Worm (Caenorhabditis elegans): Measurements from ENCODE around the gene tag-123.
A peak's percentile ranks its signal among the peaks of the same experiment; 100 is the strongest.

tag-123 gene

ce11 chrX:8438756-8439155 is 16.9 kb upstream of the tag-123 start:
- TF ChIP-seq unc-62 (GFP tag; optimal IDR thresholded peaks at IDR 0.05 in 1 of 2), result peak in 1 of 2 experiments; percentile 77
- no peak for TF ChIP-seq unc-62 (tag; optimal IDR thresholded peaks at IDR 0.05)
- peak; percentile 18 for TF ChIP-seq dve-1 (tag; optimal IDR thresholded peaks at IDR 0.05; ENCODE audit: insufficient read depth)
- no peak for TF ChIP-seq dmd-8 (GFP tag; IDR thresholded peaks at IDR 0.05)
- no peak for TF ChIP-seq nhr-6 (tag; optimal IDR thresholded peaks at IDR 0.05)

- TF ChIP-seq daf-19 (GFP tag; conservative IDR thresholded peaks at IDR 0.05) (no peak), zip-11 (GFP tag; IDR thresholded peaks at IDR 0.05) (no peak), rbr-2 (tag; optimal IDR thresholded peaks at IDR 0.05) (no peak), zfp-3 (GFP tag; conservative IDR thresholded peaks at IDR 0.05) (no peak), nhr-11 (tag; optimal IDR thresholded peaks at IDR 0.05) (no peak), lir-3 (tag; optimal IDR thresholded peaks at IDR 0.05) (no peak), Y105C5A.15 (GFP tag; IDR thresholded peaks at IDR 0.05) (no peak)
Measured at ce11 chrX:8432361-8432760, 10.5 kb upstream of the tag-123 start, which contains the start of gene kin-9. kin-9 (plus strand) TSS chrX:8432661.

ce11 chrX:8429503-8429902 is 7.6 kb upstream of the tag-123 start:
- TF ChIP-seq tra-1 (GFP tag; IDR thresholded peaks at IDR 0.05), result no peak
- TF ChIP-seq nhr-111 (GFP tag; optimal IDR thresholded peaks at IDR 0.05), result no peak
- no peak for TF ChIP-seq zfp-3 (GFP tag; conservative IDR thresholded peaks at IDR 0.05)
- no peak for TF ChIP-seq F37D6.2 (tag; optimal IDR thresholded peaks at IDR 0.05)
- TF ChIP-seq ceh-20 (GFP tag; IDR thresholded peaks at IDR 0.05), result no peak
- TF ChIP-seq Y48G9A.11 (GFP tag; IDR thresholded peaks at IDR 0.05), result no peak
- no peak for TF ChIP-seq snpc-1.2 (GFP tag; IDR thresholded peaks at IDR 0.05)
- TF ChIP-seq mxl-3 (GFP tag; optimal IDR thresholded peaks at IDR 0.05), result no peak
- TF ChIP-seq lir-3 (tag; optimal IDR thresholded peaks at IDR 0.05), result no peak
- TF ChIP-seq R02D3.7 (tag; optimal IDR thresholded peaks at IDR 0.05), result no peak
- TF ChIP-seq pha-4 (GFP tag; IDR thresholded peaks at IDR 0.05), result no peak
- no peak for TF ChIP-seq pha-4 (tag; optimal IDR thresholded peaks at IDR 0.05)
- no peak for TF ChIP-seq egl-43 (GFP tag; IDR thresholded peaks at IDR 0.05)
- no peak for TF ChIP-seq ceh-44 (GFP tag; IDR thresholded peaks at IDR 0.05)
- TF ChIP-seq spr-1 (tag; optimal IDR thresholded peaks at IDR 0.05), result no peak
- no peak for TF ChIP-seq T20F7.1 (GFP tag; optimal IDR thresholded peaks at IDR 0.05)
- no peak for TF ChIP-seq ceh-62 (tag; optimal IDR thresholded peaks at IDR 0.05)

- TF ChIP-seq sdz-12 (GFP tag; optimal IDR thresholded peaks at IDR 0.05), result no peak
- TF ChIP-seq ceh-62 (tag; optimal IDR thresholded peaks at IDR 0.05), result no peak
- TF ChIP-seq ceh-44 (GFP tag; IDR thresholded peaks at IDR 0.05), result no peak
- no peak for TF ChIP-seq lin-1 (GFP tag; IDR thresholded peaks at IDR 0.05)
- TF ChIP-seq snpc-4 (tag; optimal IDR thresholded peaks at IDR 0.05), result no peak
- TF ChIP-seq Y75B8A.6 (GFP tag; IDR thresholded peaks at IDR 0.05), result no peak
- no peak for TF ChIP-seq ces-1 (GFP tag; optimal IDR thresholded peaks at IDR 0.05)
- TF ChIP-seq hlh-11 (tag; optimal IDR thresholded peaks at IDR 0.05), result peak; percentile 21
- TF ChIP-seq pqm-1 (tag; optimal IDR thresholded peaks at IDR 0.05), result peak; percentile 80
- TF ChIP-seq lin-39 (tag; optimal IDR thresholded peaks at IDR 0.05), result no peak
- no peak for TF ChIP-seq lir-3 (tag; optimal IDR thresholded peaks at IDR 0.05)
- TF ChIP-seq zfp-3 (GFP tag; conservative IDR thresholded peaks at IDR 0.05), result no peak
- TF ChIP-seq attf-4 (tag; optimal IDR thresholded peaks at IDR 0.05), result no peak
- no peak for TF ChIP-seq tag-97 (GFP tag; IDR thresholded peaks at IDR 0.05)
- no peak for TF ChIP-seq lsy-2 (tag; optimal IDR thresholded peaks at IDR 0.05)
- no peak for TF ChIP-seq egl-43 (GFP tag; IDR thresholded peaks at IDR 0.05)
- TF ChIP-seq daf-16 (GFP tag; optimal IDR thresholded peaks at IDR 0.05), result no peak
- peak; percentile 83 for TF ChIP-seq daf-16 (tag; optimal IDR thresholded peaks at IDR 0.05)
- no peak for TF ChIP-seq ztf-11 (tag; optimal IDR thresholded peaks at IDR 0.05)
- TF ChIP-seq mxl-2 (GFP tag; conservative IDR thresholded peaks at IDR 0.05), result no peak
- TF ChIP-seq ceh-82 (tag; optimal IDR thresholded peaks at IDR 0.05), result no peak
- peak; percentile 29; the same call in 1 of the 2 replicates for TF ChIP-seq dmd-6 (GFP tag; IDR thresholded peaks at IDR 0.05)
- TF ChIP-seq jun-1 (tag; optimal IDR thresholded peaks at IDR 0.05), result no peak
- TF ChIP-seq Y105C5A.15 (GFP tag; IDR thresholded peaks at IDR 0.05), result no peak
- TF ChIP-seq mxl-3 (GFP tag; optimal IDR thresholded peaks at IDR 0.05), result no peak
- no peak for TF ChIP-seq D1046.2 (GFP tag; IDR thresholded peaks at IDR 0.05)
- TF ChIP-seq nhr-42 (GFP tag; IDR thresholded peaks at IDR 0.05), result no peak
Measured at ce11 chrX:8428319-8428888, 6.5 kb upstream of the tag-123 start, which contains the start of gene F08F1.3. F08F1.3 (plus strand) TSS chrX:8428838.
